Fruit fly (Drosophila melanogaster) Kc167 (cell line): ENCODE results near the gene Dbct.

ENCODE experiments used
- Myc ChIP-seq: fragments of >200 bp; optimal IDR thresholded peaks from 2 replicates; lab custom pipeline; 2017; ENCODE audit warnings: missing external identifiers
- h ChIP-seq: fragments of >200 bp; optimal IDR thresholded peaks from 3 replicates; lab custom pipeline; 2018; ENCODE audit warnings: missing external identifiers
- psq ChIP-seq: fragments of >200 bp; optimal IDR thresholded peaks from 2 replicates; lab custom pipeline; 2017; ENCODE audit warnings: missing external identifiers
- ttk ChIP-seq: sonication (Bioruptor generic); optimal IDR thresholded peaks from 2 replicates; lab custom pipeline; 2017; ENCODE audit warnings: missing external identifiers

- no peak for TF ChIP-seq ttk (lab: Kevin White, UChicago)
- no peak for TF ChIP-seq psq (lab: Kevin White, UChicago)
- TF ChIP-seq h (lab: Kevin White, UChicago), result no peak
- TF ChIP-seq Myc (lab: Kevin White, UChicago), result no peak
These were observed 9.3 kb upstream of the Dbct start for dm6 chrX:15076606-15077005.
